Fruit fly (Drosophila melanogaster) whole organism, embryonic: ENCODE data around the gene arx.
A peak's percentile ranks its signal among the peaks of the same experiment; 100 is the strongest.

Source experiments
- Asciz ChIP-seq: fragments of 200-800 bp; sonication (Bioruptor generic); optimal IDR thresholded peaks from 2 replicates; lab custom pipeline; 2017; ENCODE audit warnings: missing biosample characterization, mild to moderate bottlenecking, missing genetic modification characterization, missing genetic modification reagents
- Atf3 ChIP-seq: fragments of 200-800 bp; sonication (Bioruptor generic); optimal IDR thresholded peaks from 3 replicates; lab custom pipeline; 2016; ENCODE audit warnings: missing biosample characterization, missing genetic modification characterization
- B-H1 ChIP-seq: fragments of 200-800 bp; sonication (Bioruptor generic); IDR thresholded peaks from 3 replicates; pipeline ENCODE4 v1.3.6; 2022; ENCODE audit warnings: missing biosample characterization, missing genetic modification characterization
- CG1024 ChIP-seq: fragments of 200-800 bp; sonication (Bioruptor generic); IDR thresholded peaks from 2 replicates; pipeline ENCODE4 v1.3.6; 2022; ENCODE audit warnings: missing biosample characterization, missing genetic modification characterization
- CG11560 ChIP-seq: fragments of 200-800 bp; sonication (Bioruptor generic); IDR thresholded peaks from 3 replicates; pipeline ENCODE4 v1.3.6; 2022; ENCODE audit warnings: missing biosample characterization, missing genetic modification characterization
- CG12155 ChIP-seq: fragments of 200-800 bp; sonication (Bioruptor generic); optimal IDR thresholded peaks from 3 replicates; lab custom pipeline; 2016; ENCODE audit warnings: missing biosample characterization, missing genetic modification characterization
- CG1233 ChIP-seq: fragments of 200-800 bp; sonication (Bioruptor generic); optimal IDR thresholded peaks from 4 replicates; lab custom pipeline; 2018; ENCODE audit warnings: missing biosample characterization, mild to moderate bottlenecking, missing genetic modification characterization
- CG14965 ChIP-seq: fragments of 200-800 bp; sonication (Bioruptor generic); optimal IDR thresholded peaks from 2 replicates; lab custom pipeline; 2016; ENCODE audit warnings: missing biosample characterization, missing genetic modification characterization, borderline replicate concordance
- CG15073 ChIP-seq: fragments of 200-800 bp; sonication (Bioruptor generic); optimal IDR thresholded peaks from 2 replicates; lab custom pipeline; 2016; ENCODE audit warnings: missing biosample characterization, missing genetic modification characterization
- CG15696 ChIP-seq: fragments of 200-800 bp; sonication (Bioruptor generic); optimal IDR thresholded peaks from 2 replicates; lab custom pipeline; 2019; ENCODE audit warnings: missing biosample characterization, mild to moderate bottlenecking, missing genetic modification characterization, moderate library complexity
- CG1602 ChIP-seq: fragments of 200-800 bp; sonication (Bioruptor generic); optimal IDR thresholded peaks from 3 replicates; lab custom pipeline; 2016; ENCODE audit warnings: missing biosample characterization, missing genetic modification characterization
- CG17328 ChIP-seq: fragments of 200-800 bp; sonication (Bioruptor generic); IDR thresholded peaks from 2 replicates; pipeline ENCODE4 v1.3.6; 2022; ENCODE audit warnings: missing biosample characterization, missing genetic modification characterization
- CG17359 ChIP-seq: fragments of 200-800 bp; sonication (Bioruptor generic); optimal IDR thresholded peaks from 3 replicates; lab custom pipeline; 2018; ENCODE audit warnings: missing biosample characterization, mild to moderate bottlenecking, missing genetic modification characterization, moderate library complexity
- CG17612 ChIP-seq: fragments of 200-800 bp; sonication (Bioruptor generic); IDR thresholded peaks from 2 replicates; pipeline ENCODE4 v1.3.6; 2022; ENCODE audit warnings: missing biosample characterization, missing genetic modification characterization
- CG17802 ChIP-seq: fragments of 200-800 bp; sonication (Bioruptor generic); optimal IDR thresholded peaks from 2 replicates; lab custom pipeline; 2018; ENCODE audit warnings: missing biosample characterization, mild to moderate bottlenecking, missing genetic modification characterization, moderate library complexity
- CG17829 ChIP-seq: fragments of 200-800 bp; optimal IDR thresholded peaks from 2 replicates; lab custom pipeline; 2019; ENCODE audit warnings: missing biosample characterization, mild to moderate bottlenecking, missing genetic modification characterization, moderate library complexity
- CG2199 ChIP-seq: fragments of 200-800 bp; sonication (Bioruptor generic); IDR thresholded peaks from 3 replicates; pipeline ENCODE4 v1.3.6; 2022; ENCODE audit warnings: missing biosample characterization, missing genetic modification characterization
- CG30020 ChIP-seq: fragments of 200-800 bp; optimal IDR thresholded peaks from 2 replicates; lab custom pipeline; 2019; ENCODE audit warnings: missing biosample characterization, mild to moderate bottlenecking, missing genetic modification characterization, moderate library complexity
- CG3065 ChIP-seq: fragments of 200-800 bp; sonication (Bioruptor generic); optimal IDR thresholded peaks from 2 replicates; lab custom pipeline; 2016; ENCODE audit warnings: missing biosample characterization, missing genetic modification characterization
- CG31388 ChIP-seq: fragments of 200-800 bp; sonication (Bioruptor generic); optimal IDR thresholded peaks from 2 replicates; lab custom pipeline; 2016; ENCODE audit warnings: missing biosample characterization, missing genetic modification characterization
- CG32532 ChIP-seq: fragments of 200-800 bp; sonication (Bioruptor generic); IDR thresholded peaks from 2 replicates; pipeline ENCODE4 v1.3.6; 2022; ENCODE audit warnings: missing biosample characterization, missing genetic modification characterization
- CG3847 ChIP-seq: fragments of 200-800 bp; sonication (Bioruptor generic); IDR thresholded peaks from 2 replicates; pipeline ENCODE4 v1.3.6; 2022; ENCODE audit warnings: missing biosample characterization, missing genetic modification characterization
- CG9876 ChIP-seq: fragments of 200-800 bp; sonication (Bioruptor generic); optimal IDR thresholded peaks from 2 replicates; lab custom pipeline; 2016; ENCODE audit warnings: missing biosample characterization, missing genetic modification characterization
- CHES-1-like ChIP-seq: fragments of 200-800 bp; sonication (Bioruptor generic); optimal IDR thresholded peaks from 2 replicates; lab custom pipeline; 2016; ENCODE audit warnings: missing biosample characterization, missing genetic modification characterization
- CkIIα-i1 ChIP-seq: fragments of 200-800 bp; sonication (Bioruptor generic); IDR thresholded peaks from 2 replicates; pipeline ENCODE4 v1.3.6; 2022; ENCODE audit warnings: missing biosample characterization, missing genetic modification characterization
- Ets65A ChIP-seq: fragments of 200-800 bp; sonication (Bioruptor generic); peaks from one replicate; lab custom pipeline; 2016; ENCODE audit warnings: missing biosample characterization, missing genetic modification characterization
- Fer2 ChIP-seq: fragments of 200-800 bp; sonication (Bioruptor generic); optimal IDR thresholded peaks from 2 replicates; lab custom pipeline; 2018; ENCODE audit warnings: missing biosample characterization, mild to moderate bottlenecking, missing genetic modification characterization, moderate library complexity
- HLH3B ChIP-seq: fragments of 200-800 bp; sonication (Bioruptor generic); IDR thresholded peaks from 2 replicates; pipeline ENCODE4 v1.3.6; 2022; ENCODE audit warnings: missing biosample characterization, missing genetic modification characterization
- HmgZ ChIP-seq: fragments of 200-800 bp; sonication (Bioruptor generic); optimal IDR thresholded peaks from 2 replicates; lab custom pipeline; 2018; ENCODE audit warnings: missing biosample characterization, mild to moderate bottlenecking, missing genetic modification characterization
- Hmx ChIP-seq: fragments of 200-800 bp; sonication (Bioruptor generic); optimal IDR thresholded peaks from 2 replicates; lab custom pipeline; 2016; ENCODE audit warnings: missing biosample characterization, missing genetic modification characterization
- Hr39 ChIP-seq: fragments of >200 bp; optimal IDR thresholded peaks from 2 replicates; lab custom pipeline; 2017
- Mes4 ChIP-seq: fragments of 200-800 bp; sonication (Bioruptor generic); optimal IDR thresholded peaks from 2 replicates; lab custom pipeline; 2016; ENCODE audit warnings: missing biosample characterization, missing genetic modification characterization
- NC2β ChIP-seq: fragments of 200-800 bp; sonication (Bioruptor generic); optimal IDR thresholded peaks from 2 replicates; lab custom pipeline; 2016; ENCODE audit warnings: missing biosample characterization, missing genetic modification characterization
- Six4 ChIP-seq: fragments of 200-800 bp; sonication (Bioruptor generic); optimal IDR thresholded peaks from 2 replicates; lab custom pipeline; 2016; ENCODE audit warnings: missing biosample characterization, missing genetic modification characterization
- Sry-β ChIP-seq: fragments of 200-800 bp; sonication (Bioruptor generic); optimal IDR thresholded peaks from 2 replicates; lab custom pipeline; 2018; ENCODE audit warnings: missing biosample characterization, mild to moderate bottlenecking, missing genetic modification characterization, moderate library complexity
- Vsx1 ChIP-seq: fragments of 200-800 bp; sonication (Bioruptor generic); optimal IDR thresholded peaks from 2 replicates; lab custom pipeline; 2017; ENCODE audit warnings: missing biosample characterization, mild to moderate bottlenecking, missing genetic modification characterization, missing genetic modification reagents
- Xbp1 ChIP-seq: fragments of 200-800 bp; sonication (Bioruptor generic); optimal IDR thresholded peaks from 3 replicates; lab custom pipeline; 2016; ENCODE audit warnings: missing biosample characterization, mild to moderate bottlenecking, missing genetic modification characterization
- ara ChIP-seq: fragments of 200-800 bp; sonication (Bioruptor generic); IDR thresholded peaks from 2 replicates; pipeline ENCODE4 v1.3.6; 2022; ENCODE audit warnings: missing biosample characterization, missing genetic modification characterization
- caup ChIP-seq: fragments of 200-800 bp; sonication (Bioruptor generic); optimal IDR thresholded peaks from 3 replicates; lab custom pipeline; 2017; ENCODE audit warnings: missing biosample characterization, mild to moderate bottlenecking, missing genetic modification characterization, moderate library complexity; ENCODE audit not compliant: severe bottlenecking
- crol ChIP-seq: fragments of 200-800 bp; sonication (Bioruptor generic); IDR thresholded peaks from 2 replicates; pipeline ENCODE4 v1.3.6; 2022; ENCODE audit warnings: missing biosample characterization, missing genetic modification characterization
- dati ChIP-seq: fragments of 200-800 bp; sonication (Bioruptor generic); IDR thresholded peaks from 2 replicates; pipeline ENCODE4 v1.3.6; 2022; ENCODE audit warnings: missing biosample characterization, missing genetic modification characterization
- dysf ChIP-seq: fragments of 200-800 bp; sonication (Bioruptor generic); IDR thresholded peaks from 3 replicates; pipeline ENCODE4 v1.3.6; 2022; ENCODE audit warnings: missing biosample characterization, missing genetic modification characterization
- exex ChIP-seq: fragments of 200-800 bp; sonication (Bioruptor generic); optimal IDR thresholded peaks from 4 replicates; lab custom pipeline; 2018; ENCODE audit warnings: missing biosample characterization, mild to moderate bottlenecking, missing genetic modification characterization, moderate library complexity
- fd3F ChIP-seq: fragments of 200-800 bp; sonication (Bioruptor generic); optimal IDR thresholded peaks from 2 replicates; lab custom pipeline; 2018; ENCODE audit warnings: missing biosample characterization, mild to moderate bottlenecking, missing genetic modification characterization, moderate library complexity
- gem ChIP-seq: fragments of 200-800 bp; sonication (Bioruptor generic); optimal IDR thresholded peaks from 2 replicates; lab custom pipeline; 2019; ENCODE audit warnings: missing biosample characterization, mild to moderate bottlenecking, missing genetic modification characterization, moderate library complexity
- odd ChIP-seq: fragments of 200-800 bp; sonication (Bioruptor generic); optimal IDR thresholded peaks from 2 replicates; lab custom pipeline; 2017; ENCODE audit warnings: missing biosample characterization, mild to moderate bottlenecking, missing genetic modification characterization
- pan ChIP-seq, 4 experiments: fragments of >200 bp in 3 of 4; fragments of 200-800 bp in 1 of 4; sonication (Bioruptor generic) in 1 of 4; optimal IDR thresholded peaks in 3 of 4; IDR thresholded peaks in 1 of 4; 2 replicates each; pipeline versions ENCODE4 v1.3.6 to Lab custom; 2017 to 2022; ENCODE audit warnings: missing biosample characterization in 2 of 4, missing genetic modification characterization in 2 of 4, mixed read lengths in 1 of 4
- pho ChIP-seq: fragments of 200-800 bp; sonication (Bioruptor generic); optimal IDR thresholded peaks from 2 replicates; lab custom pipeline; 2016; ENCODE audit warnings: missing biosample characterization, missing genetic modification characterization
- prd ChIP-seq, 3 experiments: fragments of >200 bp in 2 of 3; fragments of 200-800 bp in 1 of 3; sonication (Bioruptor generic) in 1 of 3; optimal IDR thresholded peaks in 2 of 3; IDR thresholded peaks in 1 of 3; 2 replicates in 2 of 3; 3 replicates in 1 of 3; pipeline versions ENCODE4 v1.3.6 to Lab custom; 2017 to 2022; ENCODE audit warnings: missing biosample characterization in 1 of 3, missing genetic modification characterization in 1 of 3
- pros ChIP-seq: fragments of 200-800 bp; sonication (Bioruptor generic); optimal IDR thresholded peaks from 3 replicates; lab custom pipeline; 2019; ENCODE audit warnings: missing biosample characterization, mild to moderate bottlenecking, missing genetic modification characterization, moderate library complexity
- shn ChIP-seq: fragments of 200-800 bp; sonication (Bioruptor generic); optimal IDR thresholded peaks from 3 replicates; lab custom pipeline; 2016; ENCODE audit warnings: missing biosample characterization, missing genetic modification characterization
- so ChIP-seq: fragments of 200-800 bp; sonication (Bioruptor generic); IDR thresholded peaks from 3 replicates; pipeline ENCODE4 v1.3.6; 2022; ENCODE audit warnings: missing biosample characterization, missing genetic modification characterization

The arx gene

DNA sequence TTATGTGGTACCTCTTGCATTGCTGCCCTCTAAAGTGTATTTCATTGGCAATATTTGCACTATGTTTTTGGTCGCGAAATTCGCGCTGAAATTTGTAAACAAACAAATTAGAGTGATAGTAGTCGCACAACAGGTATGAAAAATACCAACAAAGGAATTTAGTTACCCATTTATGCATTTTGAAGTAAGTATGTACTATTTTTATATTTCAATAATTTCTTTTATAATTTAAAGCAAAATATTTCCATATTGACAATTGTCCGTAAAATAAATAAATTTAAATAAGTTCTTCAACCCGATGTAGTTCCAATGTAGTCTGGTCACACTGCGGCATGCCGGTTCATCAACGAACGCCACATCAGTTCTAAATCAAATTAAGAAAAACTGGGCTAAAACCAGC lies 28.9 kb downstream of the arx start, which contains the start of the genes Rad9 and Uggt (continued):
- no peak for TF ChIP-seq CG12155 (GFP tag; lab: Kevin White, UChicago)
- no peak for TF ChIP-seq CG11560
- TF ChIP-seq Xbp1, result peak; percentile 58
- TF ChIP-seq pho (GFP tag; lab: Kevin White, UChicago), result no peak
- TF ChIP-seq HLH3B (GFP tag; lab: Robert Waterston, UW), result no peak
- TF ChIP-seq CG1024 (GFP tag; lab: Robert Waterston, UW), result no peak
- TF ChIP-seq CG3847, result peak; percentile 45
- no peak for TF ChIP-seq Atf3 (GFP tag; lab: Kevin White, UChicago)
- TF ChIP-seq CG17612 (GFP tag; lab: Robert Waterston, UW), result no peak
- no peak for TF ChIP-seq exex (tag; lab: Kevin White, UChicago)
- no peak for TF ChIP-seq CkIIα-i1 (GFP tag; lab: Robert Waterston, UW)
- TF ChIP-seq caup (GFP tag; lab: Kevin White, UChicago), result no peak
- TF ChIP-seq NC2β, result no peak
- no peak; the same call in 1 of the 2 replicates for TF ChIP-seq CG32532 (GFP tag; lab: Robert Waterston, UW)
- no peak for TF ChIP-seq pan (optimal IDR thresholded peaks at IDR 0.05; lab: Kevin White, UChicago)
- no peak for TF ChIP-seq pan (GFP tag; optimal IDR thresholded peaks at IDR 0.05 in 1 of 2, IDR thresholded peaks at IDR 0.05 in 1 of 2)
- TF ChIP-seq Vsx1 (GFP tag; lab: Kevin White, UChicago), result no peak
- no peak for TF ChIP-seq CG3065
- no peak for TF ChIP-seq gem (tag; lab: Kevin White, UChicago)
- TF ChIP-seq so (GFP tag; lab: Robert Waterston, UW), result no peak
- no peak for TF ChIP-seq CG1233 (GFP tag; lab: Kevin White, UChicago)
- TF ChIP-seq Hr39 (lab: Kevin White, UChicago), result no peak
- TF ChIP-seq CG17328 (GFP tag; lab: Robert Waterston, UW), result no peak
- TF ChIP-seq CG9876 (GFP tag; lab: Kevin White, UChicago), result no peak
- peak; percentile 48 for TF ChIP-seq HmgZ (tag; lab: Kevin White, UChicago)
- TF ChIP-seq ara, result no peak
- TF ChIP-seq Sry-β (GFP tag; lab: Kevin White, UChicago), result no peak
- TF ChIP-seq CG1602 (GFP tag; lab: Kevin White, UChicago), result no peak
- no peak for TF ChIP-seq Asciz (GFP tag; lab: Kevin White, UChicago)
- no peak for TF ChIP-seq shn (GFP tag; lab: Kevin White, UChicago)
- TF ChIP-seq CG17802 (tag; lab: Kevin White, UChicago), result no peak
- no peak for TF ChIP-seq Fer2
- TF ChIP-seq Ets65A (GFP tag; lab: Kevin White, UChicago), result no peak
- TF ChIP-seq CHES-1-like (GFP tag; lab: Kevin White, UChicago), result no peak
- no peak for TF ChIP-seq Hmx (GFP tag; lab: Kevin White, UChicago)
- no peak for TF ChIP-seq Mes4
- peak; percentile 39 for TF ChIP-seq CG15696 (tag; lab: Kevin White, UChicago)
- TF ChIP-seq pros (GFP tag; lab: Kevin White, UChicago), result no peak
- TF ChIP-seq dysf (GFP tag; lab: Robert Waterston, UW), result no peak
- TF ChIP-seq CG30020 (tag; lab: Kevin White, UChicago), result peak; percentile 52
- TF ChIP-seq CG17359 (tag; lab: Kevin White, UChicago), result peak; percentile 6
- no peak for TF ChIP-seq fd3F (GFP tag; lab: Kevin White, UChicago)
- TF ChIP-seq CG2199, result no peak
- no peak for TF ChIP-seq CG15073 (GFP tag; lab: Kevin White, UChicago)
- TF ChIP-seq CG14965 (GFP tag; lab: Kevin White, UChicago), result no peak
- no peak for TF ChIP-seq CG31388 (GFP tag; lab: Kevin White, UChicago)
- peak; percentile 32 for TF ChIP-seq Six4
- no peak for TF ChIP-seq crol (GFP tag; lab: Robert Waterston, UW)
- no peak for TF ChIP-seq dati (GFP tag; lab: Robert Waterston, UW)
- no peak for TF ChIP-seq prd (optimal IDR thresholded peaks at IDR 0.05; lab: Kevin White, UChicago)
- 0 out of 3 replicates have a peak, but pooled peaks have one; percentile 29 for TF ChIP-seq prd (GFP tag; IDR thresholded peaks at IDR 0.05; lab: Robert Waterston, UW)
- TF ChIP-seq CG17829 (tag; lab: Kevin White, UChicago), result peak; percentile 53
- no peak for TF ChIP-seq odd (GFP tag; lab: Kevin White, UChicago)
- TF ChIP-seq B-H1 (GFP tag; lab: Robert Waterston, UW), result no peak
